Fruit fly (Drosophila melanogaster): ENCODE results near the gene MED14.

- TF ChIP-seq h (GFP tag; optimal IDR thresholded peaks at IDR 0.05) = peak; percentile 71
- peak; percentile 71 for TF ChIP-seq br (GFP tag; optimal IDR thresholded peaks at IDR 0.05)
- no peak for TF ChIP-seq CrebA (GFP tag; optimal IDR thresholded peaks at IDR 0.05; ENCODE audit: borderline replicate concordance)
- no peak for TF ChIP-seq lola (GFP tag; optimal IDR thresholded peaks at IDR 0.05)
- peak; percentile 69 for TF ChIP-seq HLH106 (tag; optimal IDR thresholded peaks at IDR 0.05)
- peak; percentile 87 for TF ChIP-seq woc (GFP tag; optimal IDR thresholded peaks at IDR 0.05)
These were observed 42.8 kb upstream of the MED14 start for dm6 chr3L:550082-550827.
